Fruit fly (Drosophila melanogaster) Kc167 (cell line): ENCODE results near the gene dpr5.

Experiments
- Myc ChIP-seq: fragments of >200 bp; optimal IDR thresholded peaks from 2 replicates; lab custom pipeline; 2017; ENCODE audit warnings: missing external identifiers
- Sin3A ChIP-seq: fragments of >200 bp; optimal IDR thresholded peaks from 2 replicates; lab custom pipeline; 2018; ENCODE audit warnings: missing external identifiers
- h ChIP-seq: fragments of >200 bp; optimal IDR thresholded peaks from 3 replicates; lab custom pipeline; 2018; ENCODE audit warnings: missing external identifiers
- insv ChIP-seq: fragments of >200 bp; optimal IDR thresholded peaks from 3 replicates; lab custom pipeline; 2018; ENCODE audit warnings: missing external identifiers
- psq ChIP-seq: fragments of >200 bp; optimal IDR thresholded peaks from 2 replicates; lab custom pipeline; 2017; ENCODE audit warnings: missing external identifiers
- ttk ChIP-seq: sonication (Bioruptor generic); optimal IDR thresholded peaks from 2 replicates; lab custom pipeline; 2017; ENCODE audit warnings: missing external identifiers

- no peak for TF ChIP-seq h (lab: Kevin White, UChicago)
- TF ChIP-seq Sin3A (lab: Kevin White, UChicago) = no peak
- no peak for TF ChIP-seq ttk (lab: Kevin White, UChicago)
- no peak for TF ChIP-seq psq
- no peak for TF ChIP-seq insv
- TF ChIP-seq Myc (lab: Kevin White, UChicago) = no peak
These were observed 45.4 kb upstream of the dpr5 start for dm6 chr3R:11454210-11454904.
